Fruit fly (Drosophila melanogaster) whole organism, adult: ENCODE data around the gene CG4593.

Experiments
- CG14711 ChIP-seq: fragments of 200-800 bp; sonication (Bioruptor generic); optimal IDR thresholded peaks from 2 replicates; lab custom pipeline; 2018; ENCODE audit warnings: missing biosample characterization, mild to moderate bottlenecking, missing genetic modification characterization, moderate library complexity
- CG33017 ChIP-seq: fragments of 200-800 bp; sonication (Bioruptor generic); optimal IDR thresholded peaks from 2 replicates; lab custom pipeline; 2018; ENCODE audit warnings: missing biosample characterization, mild to moderate bottlenecking, missing genetic modification characterization, moderate library complexity
- CG5204 ChIP-seq: fragments of 200-800 bp; sonication (Bioruptor generic); optimal IDR thresholded peaks from 2 replicates; lab custom pipeline; 2016; ENCODE audit warnings: missing biosample characterization, missing genetic modification characterization
- CG7045 ChIP-seq: fragments of 200-800 bp; sonication (Bioruptor generic); optimal IDR thresholded peaks from 2 replicates; lab custom pipeline; 2017; ENCODE audit warnings: missing biosample characterization, mild to moderate bottlenecking, missing genetic modification characterization
- CG7101 ChIP-seq: fragments of 200-800 bp; sonication (Bioruptor generic); optimal IDR thresholded peaks from 2 replicates; lab custom pipeline; 2018; ENCODE audit warnings: missing biosample characterization, mild to moderate bottlenecking, missing genetic modification characterization, moderate library complexity
- Mnt ChIP-seq: fragments of 200-800 bp; sonication (Bioruptor generic); optimal IDR thresholded peaks from 2 replicates; lab custom pipeline; 2016; ENCODE audit warnings: missing biosample characterization, mild to moderate bottlenecking, missing genetic modification characterization
- cnc ChIP-seq, 2 experiments: fragments of >200 bp; optimal IDR thresholded peaks; 2 replicates each; lab custom pipeline; 2017
- pad ChIP-seq: fragments of 200-800 bp; sonication (Bioruptor generic); optimal IDR thresholded peaks from 3 replicates; lab custom pipeline; 2017; ENCODE audit warnings: missing biosample characterization, missing genetic modification characterization, mild to moderate bottlenecking, moderate library complexity, missing genetic modification reagents
- tj ChIP-seq: fragments of 200-800 bp; sonication (Bioruptor generic); optimal IDR thresholded peaks from 3 replicates; lab custom pipeline; 2017; ENCODE audit warnings: missing biosample characterization, mild to moderate bottlenecking, missing genetic modification characterization, moderate library complexity
- toe ChIP-seq: fragments of 200-800 bp; sonication (Bioruptor generic); optimal IDR thresholded peaks from 2 replicates; lab custom pipeline; 2016; ENCODE audit warnings: missing biosample characterization, missing genetic modification characterization

DNA sequence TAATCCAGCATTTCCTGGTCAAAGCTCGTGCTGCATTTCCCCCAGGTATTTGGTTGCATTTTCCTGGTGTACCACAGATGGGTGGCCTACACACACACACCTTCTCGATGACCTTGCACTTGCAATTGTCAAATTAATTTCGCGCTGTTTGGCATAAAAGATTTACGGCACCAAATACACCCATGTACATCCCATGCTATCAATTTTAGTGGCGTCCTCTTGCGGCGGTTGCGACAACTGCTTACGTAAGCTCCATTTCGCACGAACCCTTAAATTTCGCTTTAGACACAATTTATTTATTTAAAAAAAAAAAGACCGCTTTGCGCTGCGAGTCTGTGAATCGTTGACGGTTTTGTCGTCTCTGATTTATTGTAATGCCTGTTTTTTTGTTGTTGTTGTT lies 8.2 kb upstream of the CG4593 start:
- TF ChIP-seq pad (GFP tag; lab: Kevin White, UChicago), result no peak
- no peak for TF ChIP-seq Mnt
- no peak for TF ChIP-seq cnc (optimal IDR thresholded peaks at IDR 0.05; lab: Kevin White, UChicago)
- no peak for TF ChIP-seq CG33017 (tag; lab: Kevin White, UChicago)
- TF ChIP-seq CG7045 (GFP tag; lab: Kevin White, UChicago), result no peak
- TF ChIP-seq tj (GFP tag; lab: Kevin White, UChicago), result peak; percentile 62
- TF ChIP-seq toe (GFP tag; lab: Kevin White, UChicago), result no peak
- TF ChIP-seq CG14711 (tag; lab: Kevin White, UChicago), result no peak
- no peak for TF ChIP-seq CG7101 (tag; lab: Kevin White, UChicago)
- TF ChIP-seq CG5204 (GFP tag; lab: Kevin White, UChicago), result no peak
